Worm (Caenorhabditis elegans) whole organism, L4 larva: ENCODE measurements around the gene T16H12.2.

ENCODE experiments used
- D1046.2 ChIP-seq: fragments of 200-800 bp; sonication (Bioruptor generic); IDR thresholded peaks from 2 replicates; pipeline ENCODE4 v1.3.6; 2022; ENCODE audit warnings: missing genetic modification characterization, missing compliant biosample characterization
- F26F4.8 ChIP-seq: fragments of 200-800 bp; sonication (Bioruptor generic); conservative IDR thresholded peaks from 2 replicates; pipeline ENCODE4 v1.3.6; 2022; ENCODE audit warnings: missing genetic modification characterization, missing compliant biosample characterization
- R02D3.7 ChIP-seq: fragments of 150-350 bp; sonication (generic microtip); optimal IDR thresholded peaks from 3 replicates; lab custom pipeline; 2014; ENCODE audit warnings: missing biosample characterization, missing genetic modification characterization
- Y105C5A.15 ChIP-seq: fragments of 200-800 bp; sonication (Bioruptor generic); IDR thresholded peaks from 2 replicates; pipeline ENCODE4 v1.3.6; 2022; ENCODE audit warnings: missing genetic modification characterization, missing compliant biosample characterization
- aly-2 ChIP-seq: sonication (generic microtip); optimal IDR thresholded peaks from 2 replicates; lab custom pipeline; 2018; ENCODE audit warnings: missing biosample characterization, missing genetic modification characterization
- arid-1 ChIP-seq: fragments of 200-800 bp; sonication (Bioruptor generic); conservative IDR thresholded peaks from 2 replicates; pipeline ENCODE4 v1.3.6; 2022; ENCODE audit warnings: missing genetic modification reagents, missing genetic modification characterization, missing compliant biosample characterization
- ceh-20 ChIP-seq: fragments of 200-800 bp; sonication (Bioruptor generic); IDR thresholded peaks from 2 replicates; pipeline ENCODE4 v1.3.6; 2022; ENCODE audit warnings: missing genetic modification reagents, missing genetic modification characterization, missing compliant biosample characterization
- ceh-62 ChIP-seq: sonication (generic microtip); optimal IDR thresholded peaks from 2 replicates; lab custom pipeline; 2017; ENCODE audit warnings: missing biosample characterization, missing genetic modification characterization
- daf-12 ChIP-seq: fragments of 150-350 bp; optimal IDR thresholded peaks from 2 replicates; lab custom pipeline; 2014; ENCODE audit warnings: missing biosample characterization, missing genetic modification reagents, missing genetic modification characterization
- daf-16 ChIP-seq, 3 experiments: sonication (generic microtip); optimal IDR thresholded peaks; 2 replicates each; lab custom pipeline; 2016 to 2017; ENCODE audit warnings: missing genetic modification characterization in 3 of 3, missing genetic modification reagents in 3 of 3, mild to moderate bottlenecking in 2 of 3, missing compliant biosample characterization in 2 of 3, missing biosample characterization in 1 of 3, moderate library complexity in 1 of 3
- daf-19 ChIP-seq: fragments of 200-800 bp; sonication (Bioruptor generic); conservative IDR thresholded peaks from 2 replicates; pipeline ENCODE4 v1.3.6; 2022; ENCODE audit warnings: missing genetic modification characterization, missing compliant biosample characterization
- dmd-6 ChIP-seq: fragments of 200-800 bp; sonication (Bioruptor generic); IDR thresholded peaks from 2 replicates; pipeline ENCODE4 v1.3.6; 2022; ENCODE audit warnings: missing genetic modification reagents, missing genetic modification characterization, missing compliant biosample characterization
- dpl-1 ChIP-seq: fragments of 150-350 bp; optimal IDR thresholded peaks from 2 replicates; lab custom pipeline; 2014; ENCODE audit warnings: missing biosample characterization, missing genetic modification reagents, missing genetic modification characterization
- duxl-1 ChIP-seq: sonication (generic microtip); optimal IDR thresholded peaks from 2 replicates; lab custom pipeline; 2016; ENCODE audit warnings: mild to moderate bottlenecking, missing genetic modification characterization, moderate library complexity, missing compliant biosample characterization; ENCODE audit not compliant: poor library complexity
- dve-1 ChIP-seq: sonication (generic microtip); optimal IDR thresholded peaks from 2 replicates; lab custom pipeline; 2017; ENCODE audit warnings: antibody characterized with exemption, mild to moderate bottlenecking, missing genetic modification characterization, missing compliant biosample characterization; ENCODE audit not compliant: insufficient read depth
- egl-43 ChIP-seq: fragments of 200-800 bp; sonication (Bioruptor generic); IDR thresholded peaks from 2 replicates; pipeline ENCODE4 v1.3.6; 2022; ENCODE audit warnings: missing genetic modification reagents, missing genetic modification characterization, missing compliant biosample characterization
- fkh-10 ChIP-seq: fragments of 150-350 bp; optimal IDR thresholded peaks from 2 replicates; lab custom pipeline; 2014; ENCODE audit warnings: missing biosample characterization, missing genetic modification reagents, missing genetic modification characterization
- hif-1 ChIP-seq, 2 experiments: sonication (generic microtip); optimal IDR thresholded peaks; 2 replicates each; lab custom pipeline; 2016 to 2017; ENCODE audit warnings: missing compliant biosample characterization in 2 of 2, missing genetic modification characterization in 2 of 2, missing genetic modification reagents in 2 of 2, missing genotype in 2 of 2, mild to moderate bottlenecking in 1 of 2
- hlh-11 ChIP-seq: fragments of 200-800 bp; sonication (Bioruptor generic); optimal IDR thresholded peaks from 2 replicates; lab custom pipeline; 2018; ENCODE audit warnings: mild to moderate bottlenecking, missing genetic modification characterization, missing compliant biosample characterization
- hlh-30 ChIP-seq: sonication (generic microtip); optimal IDR thresholded peaks from 2 replicates; lab custom pipeline; 2017; ENCODE audit warnings: antibody characterized with exemption, mild to moderate bottlenecking, missing genetic modification characterization, missing compliant biosample characterization; ENCODE audit not compliant: insufficient read depth
- jun-1 ChIP-seq: fragments of 150-350 bp; optimal IDR thresholded peaks from 2 replicates; lab custom pipeline; 2014; ENCODE audit warnings: missing biosample characterization, missing genetic modification reagents, missing genetic modification characterization
- lin-13 ChIP-seq: fragments of 150-350 bp; optimal IDR thresholded peaks from 2 replicates; lab custom pipeline; 2014; ENCODE audit warnings: missing biosample characterization, missing genetic modification reagents, missing genetic modification characterization
- lin-15B ChIP-seq: fragments of 150-350 bp; sonication (generic microtip); optimal IDR thresholded peaks from 3 replicates; lab custom pipeline; 2014; ENCODE audit warnings: missing biosample characterization, missing genetic modification characterization
- lin-29 ChIP-seq: fragments of 200-800 bp; sonication (Bioruptor generic); IDR thresholded peaks from 2 replicates; pipeline ENCODE4 v1.3.6; 2022; ENCODE audit warnings: missing genetic modification reagents, missing genetic modification characterization, missing compliant biosample characterization
- lir-3 ChIP-seq: sonication (generic microtip); optimal IDR thresholded peaks from 2 replicates; lab custom pipeline; 2016; ENCODE audit warnings: mild to moderate bottlenecking, missing genetic modification characterization, missing compliant biosample characterization
- mdt-29 ChIP-seq: fragments of 200-800 bp; sonication (Bioruptor generic); IDR thresholded peaks from 2 replicates; pipeline ENCODE4 v1.3.6; 2022; ENCODE audit warnings: missing genetic modification reagents, missing genetic modification characterization, missing compliant biosample characterization
- mes-2 ChIP-seq: sonication (generic microtip); optimal IDR thresholded peaks from 2 replicates; lab custom pipeline; 2016; ENCODE audit warnings: missing genotype, mild to moderate bottlenecking, missing genetic modification characterization, missing compliant biosample characterization; ENCODE audit not compliant: poor library complexity, severe bottlenecking
- mxl-2 ChIP-seq: fragments of 200-800 bp; sonication (Bioruptor generic); conservative IDR thresholded peaks from 2 replicates; pipeline ENCODE4 v1.3.6; 2022; ENCODE audit warnings: missing genetic modification reagents, missing genetic modification characterization, missing compliant biosample characterization
- mxl-3 ChIP-seq: fragments of 200-800 bp; sonication (Bioruptor generic); optimal IDR thresholded peaks from 2 replicates; lab custom pipeline; 2018; ENCODE audit warnings: mild to moderate bottlenecking, missing genetic modification characterization, missing compliant biosample characterization
- nhr-10 ChIP-seq: fragments of 150-350 bp; optimal IDR thresholded peaks from 2 replicates; lab custom pipeline; 2014; ENCODE audit warnings: missing biosample characterization, missing genetic modification characterization
- nhr-11 ChIP-seq: fragments of 150-350 bp; optimal IDR thresholded peaks from 2 replicates; lab custom pipeline; 2014; ENCODE audit warnings: missing biosample characterization, missing genetic modification characterization
- nhr-111 ChIP-seq: fragments of 200-800 bp; sonication (Bioruptor generic); optimal IDR thresholded peaks from 2 replicates; lab custom pipeline; 2018; ENCODE audit warnings: mild to moderate bottlenecking, missing genetic modification characterization, missing compliant biosample characterization
- nhr-41 ChIP-seq: fragments of 200-800 bp; sonication (Bioruptor generic); IDR thresholded peaks from 2 replicates; pipeline ENCODE4 v1.3.6; 2022; ENCODE audit warnings: missing genetic modification reagents, missing genetic modification characterization, missing compliant biosample characterization
- nhr-6 ChIP-seq: fragments of 150-350 bp; optimal IDR thresholded peaks from 2 replicates; lab custom pipeline; 2014; ENCODE audit warnings: missing biosample characterization, missing genetic modification characterization
- pha-4 ChIP-seq, 2 experiments: fragments of 150-350 bp in 1 of 2; fragments of 200-800 bp in 1 of 2; sonication (Bioruptor generic) in 1 of 2; IDR thresholded peaks in 1 of 2; optimal IDR thresholded peaks in 1 of 2; 2 replicates each; pipeline versions ENCODE4 v1.3.6 to Lab custom; 2014 to 2022; ENCODE audit warnings: missing genetic modification characterization in 2 of 2, missing genetic modification reagents in 2 of 2, missing biosample characterization in 1 of 2, missing compliant biosample characterization in 1 of 2
- pqm-1 ChIP-seq: sonication (generic microtip); optimal IDR thresholded peaks from 2 replicates; lab custom pipeline; 2017; ENCODE audit warnings: missing biosample characterization, missing genetic modification characterization
- saeg-2 ChIP-seq: fragments of 200-800 bp; sonication (Bioruptor generic); IDR thresholded peaks from 2 replicates; pipeline ENCODE4 v1.3.6; 2022; ENCODE audit warnings: missing genetic modification reagents, missing genetic modification characterization, missing compliant biosample characterization
- sdz-12 ChIP-seq: fragments of 200-800 bp; sonication (Bioruptor generic); optimal IDR thresholded peaks from 2 replicates; lab custom pipeline; 2018; ENCODE audit warnings: mild to moderate bottlenecking, missing genetic modification characterization, missing compliant biosample characterization
- set-16 ChIP-seq: fragments of 200-800 bp; sonication (Bioruptor generic); IDR thresholded peaks from 2 replicates; pipeline ENCODE4 v1.3.6; 2022; ENCODE audit warnings: missing genetic modification reagents, missing genetic modification characterization, missing compliant biosample characterization
- skn-1 ChIP-seq: fragments of 150-350 bp; optimal IDR thresholded peaks from 2 replicates; lab custom pipeline; 2014; ENCODE audit warnings: missing biosample characterization, missing genetic modification characterization
- snpc-1.2 ChIP-seq: fragments of 200-800 bp; sonication (Bioruptor generic); IDR thresholded peaks from 2 replicates; pipeline ENCODE4 v1.3.6; 2022; ENCODE audit warnings: missing genetic modification reagents, missing genetic modification characterization, missing compliant biosample characterization
- spr-1 ChIP-seq: sonication (generic microtip); optimal IDR thresholded peaks from 2 replicates; lab custom pipeline; 2016; ENCODE audit warnings: mild to moderate bottlenecking, missing genetic modification characterization, missing compliant biosample characterization
- spr-3 ChIP-seq: fragments of 200-800 bp; sonication (Bioruptor generic); optimal IDR thresholded peaks from 2 replicates; lab custom pipeline; 2018; ENCODE audit warnings: mild to moderate bottlenecking, missing genetic modification characterization, missing compliant biosample characterization
- tra-1 ChIP-seq: fragments of 200-800 bp; sonication (Bioruptor generic); IDR thresholded peaks from 2 replicates; pipeline ENCODE4 v1.3.6; 2022; ENCODE audit warnings: missing genetic modification reagents, missing genetic modification characterization, missing compliant biosample characterization
- vab-7 ChIP-seq: fragments of 200-800 bp; sonication (Bioruptor generic); IDR thresholded peaks from 2 replicates; pipeline ENCODE4 v1.3.6; 2022; ENCODE audit warnings: missing genetic modification reagents, missing genetic modification characterization, missing compliant biosample characterization

Gene T16H12.2

DNA sequence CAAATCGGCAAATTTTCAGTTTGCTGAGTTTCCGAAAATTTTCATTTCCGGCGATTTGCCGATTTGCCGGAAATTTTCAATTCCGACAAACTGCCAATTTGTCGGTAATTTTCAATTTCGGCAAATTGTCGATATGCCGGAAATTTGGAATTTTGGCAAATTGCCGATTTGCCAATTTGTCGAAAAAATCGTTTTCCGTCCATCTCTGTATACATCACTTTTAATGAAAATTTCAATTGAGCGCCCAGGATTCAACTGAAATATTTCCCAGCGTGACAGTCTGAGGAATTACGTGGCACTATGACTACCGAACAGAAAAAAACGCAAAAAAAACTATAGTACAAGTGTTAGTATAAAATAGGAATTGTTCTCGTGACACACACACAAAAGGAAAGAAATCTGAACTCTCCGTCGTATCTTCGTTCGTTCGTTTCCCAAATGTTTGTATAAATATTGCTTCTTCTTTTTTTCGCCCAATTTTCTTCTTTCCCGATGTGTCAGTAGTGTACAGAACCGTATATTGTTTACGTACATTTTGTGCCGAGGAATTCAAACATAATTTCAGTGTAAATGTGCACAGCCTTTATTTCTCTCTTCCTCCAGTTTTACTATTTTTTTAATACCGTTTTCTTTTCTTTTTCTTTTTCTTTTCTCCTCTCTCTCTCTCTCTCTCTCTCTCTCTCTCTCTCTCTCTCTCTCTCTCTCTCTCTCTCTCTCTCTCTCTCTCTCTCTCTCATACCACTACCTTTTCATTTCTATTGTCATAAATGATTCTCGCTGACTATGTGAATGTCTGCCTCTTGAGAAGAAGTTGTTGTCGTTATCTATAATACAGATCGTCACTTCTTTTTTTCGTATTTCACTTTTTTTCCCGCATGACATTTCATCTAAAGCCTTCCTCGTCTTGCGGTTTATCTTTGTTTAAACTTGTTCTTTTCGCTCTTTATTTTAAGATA, 46.7 kb downstream of the T16H12.2 start (continued):
- TF ChIP-seq F26F4.8 (GFP tag; lab: Robert Waterston, UW), result no peak
- TF ChIP-seq lin-15B, result no peak
- no peak for TF ChIP-seq skn-1 (tag; lab: Kevin White, UChicago)
- no peak for TF ChIP-seq vab-7 (GFP tag; lab: Robert Waterston, UW)
- TF ChIP-seq mdt-29, result no peak
- no peak for TF ChIP-seq sdz-12 (GFP tag; lab: Kevin White, UChicago)
- TF ChIP-seq D1046.2 (GFP tag; lab: Robert Waterston, UW), result no peak

DNA sequence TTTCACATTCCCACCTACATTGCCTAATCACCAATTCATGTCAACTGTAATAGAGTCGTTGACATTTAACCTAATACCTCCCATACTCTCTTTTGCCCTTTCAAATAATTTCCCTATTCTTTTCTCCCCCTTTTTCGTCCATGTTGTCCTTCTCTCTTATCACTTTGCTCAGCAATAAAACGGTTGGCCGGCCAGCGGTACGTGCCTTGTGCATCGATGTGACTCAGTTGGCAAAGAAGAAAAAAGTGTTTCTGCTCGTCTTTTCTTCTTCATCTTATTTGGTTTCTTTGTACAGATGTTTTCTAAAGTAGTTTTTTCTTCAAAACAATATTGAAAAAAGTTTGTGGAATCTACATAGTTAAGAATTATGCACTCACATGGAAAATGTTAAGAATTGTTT, 48.4 kb downstream of the T16H12.2 start:
- TF ChIP-seq skn-1 (tag; lab: Kevin White, UChicago) (no peak), hlh-11 (tag; lab: Kevin White, UChicago) (peak; percentile 52), saeg-2 (GFP tag; lab: Robert Waterston, UW) (no peak), lir-3 (no peak), nhr-11 (no peak), fkh-10 (GFP tag; lab: Kevin White, UChicago) (no peak), lin-13 (GFP tag; lab: Kevin White, UChicago) (no peak), hlh-30 (tag; lab: Kevin White, UChicago) (no peak), nhr-6 (peak; percentile 68), daf-12 (tag; lab: Kevin White, UChicago) (no peak), jun-1 (tag; lab: Kevin White, UChicago) (no peak), arid-1 (GFP tag; lab: Robert Waterston, UW) (no peak), F26F4.8 (GFP tag; lab: Robert Waterston, UW) (no peak), daf-16 (GFP tag; optimal IDR thresholded peaks at IDR 0.05; lab: Kevin White, UChicago) (no peak), daf-16 (tag; optimal IDR thresholded peaks at IDR 0.05; lab: Kevin White, UChicago) (peak; percentile 55), mxl-3 (no peak), D1046.2 (GFP tag; lab: Robert Waterston, UW) (no peak), duxl-1 (tag; lab: Kevin White, UChicago) (no peak), aly-2 (tag; lab: Kevin White, UChicago) (no peak), snpc-1.2 (no peak), sdz-12 (GFP tag; lab: Kevin White, UChicago) (no peak), mxl-2 (GFP tag; lab: Robert Waterston, UW) (no peak), daf-19 (no peak), pha-4 (GFP tag; IDR thresholded peaks at IDR 0.05; lab: Robert Waterston, UW) (no peak), pha-4 (tag; optimal IDR thresholded peaks at IDR 0.05; lab: Kevin White, UChicago) (no peak), tra-1 (GFP tag; lab: Robert Waterston, UW) (no peak), hif-1 (tag; optimal IDR thresholded peaks at IDR 0.05; lab: Kevin White, UChicago) (no peak), lin-29 (GFP tag; lab: Robert Waterston, UW) (no peak), R02D3.7 (tag; lab: Kevin White, UChicago) (no peak), dve-1 (tag; lab: Kevin White, UChicago) (peak; percentile 52), spr-1 (tag; lab: Kevin White, UChicago) (no peak), set-16 (GFP tag; lab: Robert Waterston, UW) (no peak), nhr-111 (GFP tag; lab: Kevin White, UChicago) (no peak), mes-2 (no peak), egl-43 (GFP tag; lab: Robert Waterston, UW) (no peak), ceh-62 (tag; lab: Kevin White, UChicago) (no peak), nhr-10 (no peak), spr-3 (GFP tag; lab: Kevin White, UChicago) (no peak), ceh-20 (GFP tag; lab: Robert Waterston, UW) (no peak), pqm-1 (tag; lab: Kevin White, UChicago) (peak; percentile 43), dmd-6 (GFP tag; lab: Robert Waterston, UW) (no peak), dpl-1 (GFP tag; lab: Kevin White, UChicago) (no peak), Y105C5A.15 (GFP tag; lab: Robert Waterston, UW) (no peak), nhr-41 (no peak)
